Worm (Caenorhabditis elegans): ENCODE data around the gene F26F4.8.
A peak's percentile ranks its signal among the peaks of the same experiment; 100 is the strongest.

Gene F26F4.8

ce11 chrIII:4899728-4900127, 5.5 kb downstream of the F26F4.8 start (continued):
- TF ChIP-seq daf-12 (tag; optimal IDR thresholded peaks at IDR 0.05) (no peak), lin-13 (GFP tag; optimal IDR thresholded peaks at IDR 0.05) (peak; percentile 97), saeg-2 (GFP tag; IDR thresholded peaks at IDR 0.05) (peak; percentile 100), ceh-44 (GFP tag; IDR thresholded peaks at IDR 0.05) (peak; percentile 58; the same call in 1 of the 2 replicates), aha-1 (tag) (peak; percentile 100), daf-16 (GFP tag; optimal IDR thresholded peaks at IDR 0.05) (peak; percentile 78 to 97), daf-16 (tag; optimal IDR thresholded peaks at IDR 0.05) (peak; percentile 65), F10B5.3 (tag; optimal IDR thresholded peaks at IDR 0.05) (peak; percentile 88), mxl-2 (GFP tag; conservative IDR thresholded peaks at IDR 0.05) (peak; percentile 88), nhr-102 (tag; optimal IDR thresholded peaks at IDR 0.05) (peak; percentile 98), zip-2 (tag; optimal IDR thresholded peaks at IDR 0.05) (peak; percentile 87), F26F4.8 (GFP tag; conservative IDR thresholded peaks at IDR 0.05) (peak; percentile 75), set-16 (GFP tag; IDR thresholded peaks at IDR 0.05) (peak; percentile 96), madf-9 (GFP tag; conservative IDR thresholded peaks at IDR 0.05) (peak; percentile 97), ceh-28 (tag; optimal IDR thresholded peaks at IDR 0.05) (peak; percentile 36), ceh-62 (tag; optimal IDR thresholded peaks at IDR 0.05) (no peak), jun-1 (tag; optimal IDR thresholded peaks at IDR 0.05) (peak; percentile 96), pqm-1 (tag; optimal IDR thresholded peaks at IDR 0.05) (peak; percentile 31), hlh-30 (tag; optimal IDR thresholded peaks at IDR 0.05; ENCODE audit: insufficient read depth) (peak; percentile 100), dmd-9 (GFP tag; IDR thresholded peaks at IDR 0.05) (peak; percentile 96), fkh-10 (GFP tag; optimal IDR thresholded peaks at IDR 0.05) (peak; percentile 99), attf-4 (tag; optimal IDR thresholded peaks at IDR 0.05) (no peak), dmd-8 (GFP tag; IDR thresholded peaks at IDR 0.05) (peak; percentile 58; the same call in 1 of the 2 replicates), dpl-1 (GFP tag; optimal IDR thresholded peaks at IDR 0.05) (peak; percentile 93), hmg-1.1 (GFP tag; IDR thresholded peaks at IDR 0.05) (peak; percentile 98), php-3 (GFP tag; IDR thresholded peaks at IDR 0.05) (peak; percentile 97), ceh-20 (GFP tag; IDR thresholded peaks at IDR 0.05) (peak; percentile 99), nhr-42 (GFP tag; IDR thresholded peaks at IDR 0.05) (peak; percentile 96), zip-11 (GFP tag; IDR thresholded peaks at IDR 0.05) (no peak), unc-39 (tag; optimal IDR thresholded peaks at IDR 0.05) (peak; percentile 90), lin-29 (GFP tag; IDR thresholded peaks at IDR 0.05) (peak; percentile 94), nhr-48 (tag; optimal IDR thresholded peaks at IDR 0.05) (peak; percentile 98), Y75B8A.6 (GFP tag; IDR thresholded peaks at IDR 0.05) (peak; percentile 95), unc-130 (GFP tag; optimal IDR thresholded peaks at IDR 0.05) (peak; percentile 79), gei-8 (GFP tag; optimal IDR thresholded peaks at IDR 0.05) (peak; percentile 99), dve-1 (tag; optimal IDR thresholded peaks at IDR 0.05; ENCODE audit: insufficient read depth) (peak; percentile 100), nhr-11 (tag; optimal IDR thresholded peaks at IDR 0.05) (peak; percentile 99), mes-2 (tag; optimal IDR thresholded peaks at IDR 0.05; ENCODE audit: poor library complexity, severe bottlenecking) (peak; percentile 94), ama-1 (optimal IDR thresholded peaks at IDR 0.05) (peak; percentile 68), snpc-4 (tag; optimal IDR thresholded peaks at IDR 0.05) (peak; percentile 12), ztf-7 (tag; optimal IDR thresholded peaks at IDR 0.05) (peak; percentile 74), mdl-1 (tag; optimal IDR thresholded peaks at IDR 0.05) (peak; percentile 79 to 99), cey-2 (tag; optimal IDR thresholded peaks at IDR 0.05; ENCODE audit: borderline replicate concordance, insufficient read depth) (peak; percentile 9), rbr-2 (tag; optimal IDR thresholded peaks at IDR 0.05) (peak; percentile 99), madf-5 (GFP tag; IDR thresholded peaks at IDR 0.05) (peak in 1 of 2 experiments; percentile 78; a peak in 1 of 4 replicates), daf-19 (GFP tag; conservative IDR thresholded peaks at IDR 0.05) (peak; percentile 96), snpc-1.2 (GFP tag; IDR thresholded peaks at IDR 0.05) (peak; percentile 78), zfp-2 (tag; optimal IDR thresholded peaks at IDR 0.05) (peak; percentile 96), ceh-32 (tag; optimal IDR thresholded peaks at IDR 0.05; ENCODE audit: poor library complexity) (peak; percentile 88), Y48G9A.11 (GFP tag; IDR thresholded peaks at IDR 0.05) (peak; percentile 81), dmd-6 (GFP tag; IDR thresholded peaks at IDR 0.05) (peak; percentile 100)
